Worm (Caenorhabditis elegans): ENCODE data around the gene K12H6.5.

DNA sequence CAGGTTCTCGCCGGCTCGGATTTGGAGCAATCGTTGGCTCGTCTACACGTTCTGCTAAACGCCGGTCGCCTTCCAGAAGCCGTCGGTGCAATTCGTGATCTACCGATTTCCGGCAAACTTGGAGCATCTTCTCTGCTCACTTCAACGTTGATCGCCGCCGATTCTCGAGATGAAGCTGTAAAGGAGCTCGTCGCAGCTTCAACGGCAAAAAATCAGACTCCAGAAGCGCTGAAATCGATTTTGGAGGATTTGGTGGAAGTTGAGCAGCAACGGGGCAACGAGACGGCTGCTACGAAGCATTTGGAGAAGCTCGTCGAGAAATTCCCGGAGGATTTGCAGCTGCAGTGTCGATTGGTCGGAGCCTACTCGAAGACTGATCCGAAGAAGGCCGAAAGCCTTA is 34.3 kb downstream of the K12H6.5 start:
- TF ChIP-seq nhr-11 (tag; optimal IDR thresholded peaks at IDR 0.05) (no peak), elt-1 (tag; optimal IDR thresholded peaks at IDR 0.05) (no peak), alr-1 (tag; optimal IDR thresholded peaks at IDR 0.05) (no peak), aly-2 (tag; optimal IDR thresholded peaks at IDR 0.05) (no peak), C34F6.9 (tag; optimal IDR thresholded peaks at IDR 0.05) (no peak)

Data from whole organism, L2 larva.